Fruit fly (Drosophila melanogaster): Measurements from ENCODE around the gene Jhbp15.

The Jhbp15 gene

dm6 chr3R:21097631-21098117, 46.9 kb upstream of the Jhbp15 start, which contains the start of gene RhoGAP93B (continued):
- TF ChIP-seq lov (optimal IDR thresholded peaks at IDR 0.05) (no peak), lov (GFP tag; IDR thresholded peaks at IDR 0.05) (peak; percentile 78; the same call in 1 of the 3 replicates), CG3847 (GFP tag; IDR thresholded peaks at IDR 0.05) (peak; percentile 92), Dp (GFP tag; optimal IDR thresholded peaks at IDR 0.05) (peak; percentile 77), CG7556 (GFP tag; optimal IDR thresholded peaks at IDR 0.05) (peak; percentile 57), NFAT (GFP tag; IDR thresholded peaks at IDR 0.05) (peak; percentile 94), sr (GFP tag; IDR thresholded peaks at IDR 0.05) (no peak), exex (tag; optimal IDR thresholded peaks at IDR 0.05) (peak; percentile 53), onecut (GFP tag; IDR thresholded peaks at IDR 0.05) (peak; percentile 76), CG2712 (tag; optimal IDR thresholded peaks at IDR 0.05) (peak; percentile 87), gsb-n (tag; optimal IDR thresholded peaks at IDR 0.05) (no peak), Hsf (GFP tag; optimal IDR thresholded peaks at IDR 0.05) (peak; percentile 76), nmo (GFP tag; optimal IDR thresholded peaks at IDR 0.05) (peak; percentile 93), H2.0 (GFP tag; IDR thresholded peaks at IDR 0.05) (peak; percentile 78), Kr (GFP tag; optimal IDR thresholded peaks at IDR 0.05) (no peak), ATbp (GFP tag; optimal IDR thresholded peaks at IDR 0.05) (no peak), Deaf1 (tag; optimal IDR thresholded peaks at IDR 0.05) (no peak), oc (tag; optimal IDR thresholded peaks at IDR 0.05) (no peak), CG30020 (tag; optimal IDR thresholded peaks at IDR 0.05) (peak; percentile 75), CG16815 (GFP tag; optimal IDR thresholded peaks at IDR 0.05) (peak; percentile 71), phol (tag; optimal IDR thresholded peaks at IDR 0.05) (peak; percentile 87), CG10543 (GFP tag; optimal IDR thresholded peaks at IDR 0.05) (peak; percentile 85), YL-1 (GFP tag; optimal IDR thresholded peaks at IDR 0.05) (peak; percentile 91), CG14667 (GFP tag; IDR thresholded peaks at IDR 0.05) (peak; percentile 91), Pdp1 (GFP tag; optimal IDR thresholded peaks at IDR 0.05) (peak; percentile 69 to 84), CG3995 (GFP tag; optimal IDR thresholded peaks at IDR 0.05) (peak; percentile 51), vfl (GFP tag; optimal IDR thresholded peaks at IDR 0.05) (no peak), CG6683 (GFP tag; optimal IDR thresholded peaks at IDR 0.05) (peak; percentile 48), Dip2 (GFP tag; IDR thresholded peaks at IDR 0.05) (peak; percentile 15; the same call in 1 of the 2 replicates), CG32767 (GFP tag; IDR thresholded peaks at IDR 0.05) (peak; percentile 80; the same call in 1 of the 2 replicates), bcd (GFP tag; optimal IDR thresholded peaks at IDR 0.05) (peak; percentile 70), Hey (tag; optimal IDR thresholded peaks at IDR 0.05) (peak; percentile 2), Hmx (GFP tag; optimal IDR thresholded peaks at IDR 0.05) (no peak), org-1 (GFP tag; optimal IDR thresholded peaks at IDR 0.05) (no peak), Lim3 (GFP tag; IDR thresholded peaks at IDR 0.05) (peak; percentile 79), croc (GFP tag; conservative IDR thresholded peaks at IDR 0.05) (peak; percentile 71; the same call in 2 of the 3 replicates), sob (GFP tag; IDR thresholded peaks at IDR 0.05) (peak; percentile 95), CG17612 (GFP tag; IDR thresholded peaks at IDR 0.05) (peak; percentile 78), twi (tag; optimal IDR thresholded peaks at IDR 0.05) (peak; percentile 54), CG3065 (GFP tag; optimal IDR thresholded peaks at IDR 0.05) (peak; percentile 54), z (GFP tag; IDR thresholded peaks at IDR 0.05) (no peak), pho (GFP tag; optimal IDR thresholded peaks at IDR 0.05) (peak; percentile 93), CG9727 (GFP tag; optimal IDR thresholded peaks at IDR 0.05) (peak; percentile 90), CG8359 (GFP tag; optimal IDR thresholded peaks at IDR 0.05; ENCODE audit: borderline replicate concordance) (no peak), CG13424 (tag; optimal IDR thresholded peaks at IDR 0.05) (peak; percentile 85), CG17359 (tag; optimal IDR thresholded peaks at IDR 0.05) (peak; percentile 86), Dfd (GFP tag; optimal IDR thresholded peaks at IDR 0.05) (no peak), B-H1 (GFP tag; IDR thresholded peaks at IDR 0.05) (peak; percentile 82), mirr (GFP tag; optimal IDR thresholded peaks at IDR 0.05) (peak; percentile 62), CG10565 (GFP tag; optimal IDR thresholded peaks at IDR 0.05) (no peak), CG2202 (tag; optimal IDR thresholded peaks at IDR 0.05) (peak; percentile 65)

Measured in whole organism, embryonic.